Worm (Caenorhabditis elegans) whole organism, late embryonic: ENCODE measurements around the gene sax-3.

ENCODE experiments used
- C08G9.2 ChIP-seq: sonication (generic microtip); optimal IDR thresholded peaks from 2 replicates; lab custom pipeline; 2016; ENCODE audit warnings: mild to moderate bottlenecking, missing genetic modification characterization, moderate library complexity, missing compliant biosample characterization
- C38D4.7 ChIP-seq: fragments of 200-800 bp; sonication (Bioruptor generic); optimal IDR thresholded peaks from 2 replicates; lab custom pipeline; 2018; ENCODE audit warnings: mild to moderate bottlenecking, missing genetic modification characterization, moderate library complexity, missing compliant biosample characterization
- K02D7.2 ChIP-seq: sonication (generic microtip); optimal IDR thresholded peaks from 2 replicates; lab custom pipeline; 2017; ENCODE audit warnings: mild to moderate bottlenecking, missing genetic modification characterization, missing compliant biosample characterization
- T23F11.4 ChIP-seq: fragments of 200-800 bp; sonication (Bioruptor generic); optimal IDR thresholded peaks from 2 replicates; lab custom pipeline; 2018; ENCODE audit warnings: mild to moderate bottlenecking, missing genetic modification characterization, missing compliant biosample characterization
- Y22D7AL.16 ChIP-seq: sonication (generic microtip); optimal IDR thresholded peaks from 2 replicates; lab custom pipeline; 2016; ENCODE audit warnings: missing genetic modification characterization, missing compliant biosample characterization
- ahr-1 ChIP-seq: sonication (generic microtip); optimal IDR thresholded peaks from 2 replicates; lab custom pipeline; 2016; ENCODE audit warnings: missing genetic modification characterization, missing compliant biosample characterization
- ama-1 ChIP-seq: fragments of 150-350 bp; optimal IDR thresholded peaks from 2 replicates; lab custom pipeline; 2014
- ceh-14 ChIP-seq: sonication (generic microtip); optimal IDR thresholded peaks from 2 replicates; lab custom pipeline; 2016; ENCODE audit warnings: missing genotype, missing genetic modification characterization, missing compliant biosample characterization
- ceh-19 ChIP-seq: fragments of 200-800 bp; sonication (Bioruptor generic); optimal IDR thresholded peaks from 2 replicates; lab custom pipeline; 2018; ENCODE audit warnings: mild to moderate bottlenecking, missing genetic modification characterization, missing compliant biosample characterization
- ceh-22 ChIP-seq: sonication (generic microtip); optimal IDR thresholded peaks from 2 replicates; lab custom pipeline; 2017; ENCODE audit warnings: missing biosample characterization, missing genetic modification characterization
- ceh-30 ChIP-seq: fragments of 150-350 bp; optimal IDR thresholded peaks from 2 replicates; lab custom pipeline; 2014; ENCODE audit warnings: missing biosample characterization, missing genetic modification characterization
- ceh-31 ChIP-seq: sonication (generic microtip); optimal IDR thresholded peaks from 2 replicates; lab custom pipeline; 2016; ENCODE audit warnings: missing genetic modification characterization, missing compliant biosample characterization
- ceh-34 ChIP-seq: sonication (generic microtip); optimal IDR thresholded peaks from 2 replicates; lab custom pipeline; 2016; ENCODE audit warnings: mild to moderate bottlenecking, missing genetic modification characterization, missing compliant biosample characterization
- ceh-45 ChIP-seq: fragments of 200-800 bp; sonication (Bioruptor generic); IDR thresholded peaks from 2 replicates; pipeline ENCODE4 v1.3.6; 2022; ENCODE audit warnings: missing genetic modification reagents, missing genetic modification characterization, missing compliant biosample characterization
- ceh-48 ChIP-seq: sonication (generic microtip); optimal IDR thresholded peaks from 2 replicates; lab custom pipeline; 2016; ENCODE audit warnings: missing genetic modification characterization, inconsistent platforms, missing compliant biosample characterization
- ceh-6 ChIP-seq: fragments of 200-800 bp; sonication (Bioruptor generic); optimal IDR thresholded peaks from 2 replicates; lab custom pipeline; 2018; ENCODE audit warnings: mild to moderate bottlenecking, missing genetic modification characterization, missing compliant biosample characterization
- ceh-9 ChIP-seq: sonication (generic microtip); optimal IDR thresholded peaks from 2 replicates; lab custom pipeline; 2016; ENCODE audit warnings: mild to moderate bottlenecking, missing genetic modification characterization, inconsistent platforms, missing compliant biosample characterization
- che-1 ChIP-seq: sonication (generic microtip); optimal IDR thresholded peaks from 2 replicates; lab custom pipeline; 2016; ENCODE audit warnings: mild to moderate bottlenecking, missing genetic modification characterization, missing compliant biosample characterization
- dmd-4 ChIP-seq: sonication (generic microtip); optimal IDR thresholded peaks from 2 replicates; lab custom pipeline; 2016; ENCODE audit warnings: borderline replicate concordance, missing genetic modification characterization, missing compliant biosample characterization
- dve-1 ChIP-seq: sonication (generic microtip); optimal IDR thresholded peaks from 2 replicates; lab custom pipeline; 2017; ENCODE audit warnings: antibody characterized with exemption, mild to moderate bottlenecking, missing genetic modification characterization, missing compliant biosample characterization
- elt-2 ChIP-seq: sonication (generic microtip); optimal IDR thresholded peaks from 2 replicates; lab custom pipeline; 2016; ENCODE audit warnings: missing genetic modification reagents, missing genetic modification characterization, missing compliant biosample characterization
- elt-4 ChIP-seq: sonication (generic microtip); optimal IDR thresholded peaks from 2 replicates; lab custom pipeline; 2016; ENCODE audit warnings: missing genetic modification characterization, missing compliant biosample characterization
- eyg-1 ChIP-seq: sonication (generic microtip); optimal IDR thresholded peaks from 2 replicates; lab custom pipeline; 2016; ENCODE audit warnings: missing genotype, missing genetic modification characterization, missing compliant biosample characterization
- fax-1 ChIP-seq: sonication (generic microtip); optimal IDR thresholded peaks from 2 replicates; lab custom pipeline; 2016; ENCODE audit warnings: missing genotype, missing genetic modification characterization, missing compliant biosample characterization
- fkh-10 ChIP-seq: fragments of 150-350 bp; optimal IDR thresholded peaks from 2 replicates; lab custom pipeline; 2014; ENCODE audit warnings: missing biosample characterization, missing genetic modification reagents, missing genetic modification characterization
- fkh-6 ChIP-seq: sonication (generic microtip); optimal IDR thresholded peaks from 2 replicates; lab custom pipeline; 2016; ENCODE audit warnings: missing genetic modification characterization, missing compliant biosample characterization
- gmeb-2 ChIP-seq: sonication (generic microtip); optimal IDR thresholded peaks from 2 replicates; lab custom pipeline; 2016; ENCODE audit warnings: missing genetic modification characterization, inconsistent platforms, missing compliant biosample characterization
- hlh-13 ChIP-seq: fragments of 200-800 bp; sonication (Bioruptor generic); optimal IDR thresholded peaks from 2 replicates; lab custom pipeline; 2018; ENCODE audit warnings: mild to moderate bottlenecking, missing genetic modification characterization, missing compliant biosample characterization
- hlh-15 ChIP-seq: sonication (generic microtip); optimal IDR thresholded peaks from 2 replicates; lab custom pipeline; 2016; ENCODE audit warnings: missing genetic modification characterization, missing compliant biosample characterization
- hlh-30 ChIP-seq: sonication (generic microtip); optimal IDR thresholded peaks from 2 replicates; lab custom pipeline; 2017; ENCODE audit warnings: antibody characterized with exemption, missing genetic modification characterization, missing compliant biosample characterization; ENCODE audit not compliant: insufficient read depth
- lim-6 ChIP-seq: sonication (generic microtip); optimal IDR thresholded peaks from 2 replicates; lab custom pipeline; 2016; ENCODE audit warnings: missing genetic modification characterization, missing compliant biosample characterization
- madf-2 ChIP-seq: sonication (generic microtip); optimal IDR thresholded peaks from 2 replicates; lab custom pipeline; 2017; ENCODE audit warnings: missing genetic modification characterization, missing compliant biosample characterization
- mec-3 ChIP-seq: sonication (generic microtip); optimal IDR thresholded peaks from 2 replicates; lab custom pipeline; 2016; ENCODE audit warnings: borderline replicate concordance, missing genetic modification characterization, missing compliant biosample characterization
- nfya-1 ChIP-seq: sonication (generic microtip); optimal IDR thresholded peaks from 2 replicates; lab custom pipeline; 2017; ENCODE audit warnings: missing genetic modification characterization, mild to moderate bottlenecking, missing compliant biosample characterization, antibody characterized with exemption, moderate library complexity
- nhr-11 ChIP-seq: fragments of 150-350 bp; optimal IDR thresholded peaks from 2 replicates; lab custom pipeline; 2014; ENCODE audit warnings: missing biosample characterization, missing genetic modification characterization
- nhr-232 ChIP-seq: sonication (generic microtip); optimal IDR thresholded peaks from 2 replicates; lab custom pipeline; 2016; ENCODE audit warnings: missing genetic modification characterization, missing compliant biosample characterization
- npax-4 ChIP-seq: sonication (generic microtip); optimal IDR thresholded peaks from 2 replicates; lab custom pipeline; 2016; ENCODE audit warnings: missing genetic modification characterization, missing compliant biosample characterization
- pat-9 ChIP-seq: fragments of 200-800 bp; sonication (Bioruptor generic); optimal IDR thresholded peaks from 2 replicates; lab custom pipeline; 2018; ENCODE audit warnings: mild to moderate bottlenecking, missing genetic modification characterization, moderate library complexity, missing compliant biosample characterization
- pax-1 ChIP-seq: fragments of 150-350 bp; optimal IDR thresholded peaks from 2 replicates; lab custom pipeline; 2014; ENCODE audit warnings: missing biosample characterization, missing genetic modification characterization
- pha-4 ChIP-seq: fragments of 150-350 bp; optimal IDR thresholded peaks from 2 replicates; lab custom pipeline; 2018; ENCODE audit warnings: missing biosample characterization, missing genetic modification reagents, missing genetic modification characterization
- pqm-1 ChIP-seq: sonication (generic microtip); optimal IDR thresholded peaks from 2 replicates; lab custom pipeline; 2016; ENCODE audit warnings: missing genetic modification characterization, missing compliant biosample characterization
- pros-1 ChIP-seq: fragments of 150-350 bp; optimal IDR thresholded peaks from 2 replicates; lab custom pipeline; 2014; ENCODE audit warnings: missing biosample characterization, missing genetic modification reagents, missing genetic modification characterization
- ref-2 ChIP-seq: sonication (generic microtip); optimal IDR thresholded peaks from 2 replicates; lab custom pipeline; 2016; ENCODE audit warnings: missing genetic modification characterization, missing compliant biosample characterization
- sdc-2 ChIP-seq: sonication (generic microtip); optimal IDR thresholded peaks from 2 replicates; lab custom pipeline; 2016; ENCODE audit warnings: missing genotype, missing genetic modification characterization, missing compliant biosample characterization
- sox-2 ChIP-seq: fragments of 200-800 bp; sonication (Bioruptor generic); IDR thresholded peaks from 2 replicates; pipeline ENCODE4 v1.3.6; 2022; ENCODE audit warnings: missing genetic modification reagents, missing genetic modification characterization, missing compliant biosample characterization
- sox-4 ChIP-seq: sonication (generic microtip); optimal IDR thresholded peaks from 2 replicates; lab custom pipeline; 2017; ENCODE audit warnings: mild to moderate bottlenecking, missing genetic modification characterization, inconsistent platforms, missing compliant biosample characterization
- tbx-2 ChIP-seq: sonication (generic microtip); optimal IDR thresholded peaks from 2 replicates; lab custom pipeline; 2016; ENCODE audit warnings: missing genetic modification characterization, missing compliant biosample characterization
- ttx-3 ChIP-seq: sonication (generic microtip); optimal IDR thresholded peaks from 2 replicates; lab custom pipeline; 2016; ENCODE audit warnings: missing genetic modification reagents, missing genetic modification characterization, missing compliant biosample characterization
- unc-3 ChIP-seq, 2 experiments: fragments of 200-800 bp in 1 of 2; sonication (Bioruptor generic) in 1 of 2; sonication (generic microtip) in 1 of 2; conservative IDR thresholded peaks in 1 of 2; optimal IDR thresholded peaks in 1 of 2; 2 replicates each; pipeline versions ENCODE4 v1.3.6 to Lab custom; 2016 to 2022; ENCODE audit warnings: missing compliant biosample characterization in 2 of 2, missing genetic modification characterization in 2 of 2, missing genetic modification reagents in 1 of 2
- unc-86 ChIP-seq: sonication (generic microtip); optimal IDR thresholded peaks from 2 replicates; lab custom pipeline; 2016; ENCODE audit warnings: missing genetic modification characterization, missing compliant biosample characterization
- zip-5 ChIP-seq: sonication (generic microtip); optimal IDR thresholded peaks from 2 replicates; lab custom pipeline; 2016; ENCODE audit warnings: missing genetic modification characterization, missing compliant biosample characterization
- ztf-16 ChIP-seq: sonication (generic microtip); optimal IDR thresholded peaks from 2 replicates; lab custom pipeline; 2017; ENCODE audit warnings: missing genetic modification characterization, missing compliant biosample characterization

Gene sax-3

ce11 chrX:3467004-3467761 lies 1.5 kb upstream of the sax-3 start:
- no peak for TF ChIP-seq K02D7.2 (tag; lab: Kevin White, UChicago)
- TF ChIP-seq ceh-6 (GFP tag; lab: Kevin White, UChicago), result no peak
- no peak for TF ChIP-seq pha-4 (tag; lab: Kevin White, UChicago)
- TF ChIP-seq ama-1 (lab: Kevin White, UChicago), result no peak
- TF ChIP-seq sox-2 (GFP tag; lab: Robert Waterston, UW), result no peak
- TF ChIP-seq ceh-14 (tag; lab: Kevin White, UChicago), result no peak
- TF ChIP-seq gmeb-2 (tag; lab: Kevin White, UChicago), result no peak
- TF ChIP-seq ceh-9 (tag; lab: Kevin White, UChicago), result no peak
- no peak for TF ChIP-seq sox-4 (tag; lab: Kevin White, UChicago)
- TF ChIP-seq eyg-1, result no peak
- no peak for TF ChIP-seq nfya-1 (tag; lab: Kevin White, UChicago)
- TF ChIP-seq C08G9.2 (tag; lab: Kevin White, UChicago), result no peak
- peak; percentile 26 for TF ChIP-seq ceh-31
- no peak for TF ChIP-seq lim-6
- no peak for TF ChIP-seq unc-86
- TF ChIP-seq hlh-15, result no peak
- no peak for TF ChIP-seq che-1 (tag; lab: Kevin White, UChicago)
- TF ChIP-seq pros-1 (tag; lab: Kevin White, UChicago), result no peak
- TF ChIP-seq pat-9 (tag; lab: Kevin White, UChicago), result no peak
- no peak for TF ChIP-seq dmd-4
- peak; percentile 61 for TF ChIP-seq elt-2
- no peak for TF ChIP-seq pqm-1 (tag; lab: Kevin White, UChicago)
- peak; percentile 9 for TF ChIP-seq tbx-2
- TF ChIP-seq ref-2, result no peak
- TF ChIP-seq ceh-48, result peak; percentile 36
- TF ChIP-seq ceh-22 (tag; lab: Kevin White, UChicago), result no peak
- TF ChIP-seq sdc-2 (tag; lab: Kevin White, UChicago), result peak; percentile 42
- TF ChIP-seq mec-3 (tag; lab: Kevin White, UChicago), result no peak
- no peak for TF ChIP-seq zip-5 (tag; lab: Kevin White, UChicago)
- no peak for TF ChIP-seq ceh-34
- TF ChIP-seq npax-4, result no peak
- no peak for TF ChIP-seq ttx-3 (tag; lab: Kevin White, UChicago)
- no peak for TF ChIP-seq dve-1
- TF ChIP-seq T23F11.4, result no peak
- no peak for TF ChIP-seq pax-1 (tag; lab: Kevin White, UChicago)
- no peak for TF ChIP-seq Y22D7AL.16 (tag; lab: Kevin White, UChicago)
- no peak for TF ChIP-seq fax-1 (tag; lab: Kevin White, UChicago)
- no peak for TF ChIP-seq ahr-1 (tag; lab: Kevin White, UChicago)
- TF ChIP-seq fkh-10 (GFP tag; lab: Kevin White, UChicago), result no peak
- no peak for TF ChIP-seq hlh-30
- no peak for TF ChIP-seq nhr-232 (tag; lab: Kevin White, UChicago)
- TF ChIP-seq C38D4.7 (GFP tag; lab: Kevin White, UChicago), result no peak
- TF ChIP-seq fkh-6 (tag; lab: Kevin White, UChicago), result no peak
- no peak for TF ChIP-seq hlh-13 (GFP tag; lab: Kevin White, UChicago)
- TF ChIP-seq ceh-30 (tag; lab: Kevin White, UChicago), result no peak
- no peak for TF ChIP-seq elt-4 (tag; lab: Kevin White, UChicago)
- no peak for TF ChIP-seq nhr-11 (tag; lab: Kevin White, UChicago)
- TF ChIP-seq unc-3 (GFP tag; conservative IDR thresholded peaks at IDR 0.05; lab: Robert Waterston, UW), result no peak
- TF ChIP-seq unc-3 (tag; optimal IDR thresholded peaks at IDR 0.05; lab: Kevin White, UChicago), result no peak
- TF ChIP-seq ceh-45 (GFP tag; lab: Robert Waterston, UW), result no peak
- no peak for TF ChIP-seq madf-2
- TF ChIP-seq ceh-19, result no peak
- TF ChIP-seq ztf-16 (tag; lab: Kevin White, UChicago), result no peak
